Fruit fly (Drosophila melanogaster) whole organism, embryonic: ENCODE results near the gene CG6726.

Source experiments
- Aef1 ChIP-seq: fragments of 200-800 bp; sonication (Bioruptor generic); IDR thresholded peaks from 3 replicates; pipeline ENCODE4 v1.3.6; 2022; ENCODE audit warnings: missing biosample characterization, missing genetic modification characterization
- Awh ChIP-seq: fragments of 200-800 bp; sonication (Bioruptor generic); IDR thresholded peaks from 2 replicates; pipeline ENCODE4, ENCODE4 v1.3.6; 2022; ENCODE audit warnings: missing biosample characterization, missing genetic modification characterization
- Bgb ChIP-seq: fragments of 200-800 bp; sonication (Bioruptor generic); IDR thresholded peaks from 2 replicates; pipeline ENCODE4 v1.3.6; 2022; ENCODE audit warnings: missing biosample characterization, missing genetic modification characterization; ENCODE audit not compliant: partially characterized antibody
- CG1024 ChIP-seq: fragments of 200-800 bp; sonication (Bioruptor generic); IDR thresholded peaks from 2 replicates; pipeline ENCODE4 v1.3.6; 2022; ENCODE audit warnings: missing biosample characterization, missing genetic modification characterization
- CG10654 ChIP-seq: fragments of 200-800 bp; sonication (Bioruptor generic); optimal IDR thresholded peaks from 2 replicates; lab custom pipeline; 2016; ENCODE audit warnings: missing biosample characterization, missing genetic modification characterization
- CG14441 ChIP-seq: fragments of 200-800 bp; sonication (Bioruptor generic); IDR thresholded peaks from 2 replicates; pipeline ENCODE4 v1.3.6; 2022; ENCODE audit warnings: missing biosample characterization, missing genetic modification characterization
- CG14667 ChIP-seq: fragments of 200-800 bp; sonication (Bioruptor generic); IDR thresholded peaks from 2 replicates; pipeline ENCODE4 v1.3.6; 2022; ENCODE audit warnings: missing biosample characterization, missing genetic modification characterization
- CG15073 ChIP-seq: fragments of 200-800 bp; sonication (Bioruptor generic); optimal IDR thresholded peaks from 2 replicates; lab custom pipeline; 2016; ENCODE audit warnings: missing biosample characterization, missing genetic modification characterization
- CG17829 ChIP-seq: fragments of 200-800 bp; optimal IDR thresholded peaks from 2 replicates; lab custom pipeline; 2019; ENCODE audit warnings: missing biosample characterization, mild to moderate bottlenecking, missing genetic modification characterization, moderate library complexity
- CG1792 ChIP-seq: fragments of 200-800 bp; sonication (Bioruptor generic); optimal IDR thresholded peaks from 2 replicates; lab custom pipeline; 2016; ENCODE audit warnings: missing biosample characterization, missing genetic modification characterization
- CG34224 ChIP-seq: fragments of 200-800 bp; sonication (Bioruptor generic); IDR thresholded peaks from 3 replicates; pipeline ENCODE4 v1.3.6; 2022; ENCODE audit warnings: missing biosample characterization, missing genetic modification characterization; ENCODE audit not compliant: partially characterized antibody
- CG3995 ChIP-seq: fragments of 200-800 bp; sonication (Bioruptor generic); optimal IDR thresholded peaks from 3 replicates; lab custom pipeline; 2016; ENCODE audit warnings: missing biosample characterization, missing genetic modification characterization
- CG4328 ChIP-seq: fragments of 200-800 bp; sonication (Bioruptor generic); optimal IDR thresholded peaks from 3 replicates; lab custom pipeline; 2017; ENCODE audit warnings: missing biosample characterization, missing genetic modification reagents, missing genetic modification characterization
- CG4424 ChIP-seq: fragments of 200-800 bp; sonication (Bioruptor generic); optimal IDR thresholded peaks from 3 replicates; lab custom pipeline; 2016; ENCODE audit warnings: missing biosample characterization, missing genetic modification characterization
- CG5245 ChIP-seq: fragments of 200-800 bp; sonication (Bioruptor generic); optimal IDR thresholded peaks from 3 replicates; lab custom pipeline; 2016; ENCODE audit warnings: missing biosample characterization, missing genetic modification characterization
- CG7556 ChIP-seq: fragments of 200-800 bp; sonication (Bioruptor generic); optimal IDR thresholded peaks from 2 replicates; lab custom pipeline; 2017; ENCODE audit warnings: missing biosample characterization, mild to moderate bottlenecking, missing genetic modification characterization
- CG7839 ChIP-seq: fragments of 200-800 bp; sonication (Bioruptor generic); optimal IDR thresholded peaks from 3 replicates; lab custom pipeline; 2018; ENCODE audit warnings: missing biosample characterization, mild to moderate bottlenecking, missing genetic modification characterization, moderate library complexity
- CG7963 ChIP-seq: fragments of 200-800 bp; sonication (Bioruptor generic); IDR thresholded peaks from 3 replicates; pipeline ENCODE4 v1.3.6; 2022; ENCODE audit warnings: missing biosample characterization, missing genetic modification characterization; ENCODE audit not compliant: partially characterized antibody
- CG8290 ChIP-seq, 3 experiments: fragments of 200-800 bp; sonication (Bioruptor generic); optimal IDR thresholded peaks; 2 replicates each; lab custom pipeline; 2016 to 2019; ENCODE audit warnings: missing biosample characterization in 3 of 3, missing genetic modification characterization in 3 of 3, mild to moderate bottlenecking in 2 of 3, moderate library complexity in 1 of 3
- CG9797 ChIP-seq: fragments of 200-800 bp; sonication (Bioruptor generic); optimal IDR thresholded peaks from 3 replicates; lab custom pipeline; 2018; ENCODE audit warnings: missing biosample characterization, mild to moderate bottlenecking, missing genetic modification characterization
- Dll ChIP-seq: fragments of 200-800 bp; sonication (Bioruptor generic); IDR thresholded peaks from 4 replicates; pipeline ENCODE4 v1.3.6; 2022; ENCODE audit warnings: missing biosample characterization, missing genetic modification characterization; ENCODE audit not compliant: partially characterized antibody
- Fer2 ChIP-seq: fragments of 200-800 bp; sonication (Bioruptor generic); optimal IDR thresholded peaks from 2 replicates; lab custom pipeline; 2018; ENCODE audit warnings: missing biosample characterization, mild to moderate bottlenecking, missing genetic modification characterization, moderate library complexity
- HLH4C ChIP-seq: fragments of 200-800 bp; sonication (Bioruptor generic); IDR thresholded peaks from 3 replicates; pipeline ENCODE4 v1.3.6; 2022; ENCODE audit warnings: missing biosample characterization, missing genetic modification characterization; ENCODE audit not compliant: partially characterized antibody
- Hr51 ChIP-seq, 2 experiments: fragments of 200-800 bp; sonication (Bioruptor generic); optimal IDR thresholded peaks; 2 replicates in 1 of 2; 3 replicates in 1 of 2; lab custom pipeline; 2016 to 2018; ENCODE audit warnings: missing biosample characterization in 2 of 2, missing genetic modification characterization in 2 of 2, mild to moderate bottlenecking in 1 of 2, moderate library complexity in 1 of 2
- Hr78 ChIP-seq, 2 experiments: fragments of 200-800 bp in 1 of 2; fragments of >200 bp in 1 of 2; sonication (Bioruptor generic) in 1 of 2; optimal IDR thresholded peaks; 2 replicates each; lab custom pipeline; 2017 to 2019; ENCODE audit warnings: missing biosample characterization in 2 of 2, missing genetic modification characterization in 2 of 2, mild to moderate bottlenecking in 1 of 2, moderate library complexity in 1 of 2
- Mad ChIP-seq: fragments of 200-800 bp; sonication (Bioruptor generic); optimal IDR thresholded peaks from 2 replicates; lab custom pipeline; 2016; ENCODE audit warnings: missing biosample characterization, missing genetic modification characterization
- Med ChIP-seq: fragments of 200-800 bp; sonication (Bioruptor generic); peaks from one replicate; lab custom pipeline; 2016; ENCODE audit warnings: missing biosample characterization, missing genetic modification characterization, mild to moderate bottlenecking, inconsistent platforms, moderate library complexity
- Optix ChIP-seq: fragments of 200-800 bp; sonication (Bioruptor generic); IDR thresholded peaks from 3 replicates; pipeline ENCODE4 v1.3.6; 2022; ENCODE audit warnings: missing biosample characterization, missing genetic modification characterization
- Ptx1 ChIP-seq: fragments of 200-800 bp; sonication (Bioruptor generic); IDR thresholded peaks from 2 replicates; pipeline ENCODE4 v1.3.6; 2022; ENCODE audit warnings: missing biosample characterization, missing genetic modification characterization
- Rx ChIP-seq: fragments of 200-800 bp; sonication (Bioruptor generic); IDR thresholded peaks from 2 replicates; pipeline ENCODE4 v1.3.6; 2022; ENCODE audit warnings: missing biosample characterization, missing genetic modification characterization
- Trl ChIP-seq, 3 experiments: fragments of >200 bp in 2 of 3; fragments of 200-800 bp in 1 of 3; sonication (Bioruptor generic) in 1 of 3; optimal IDR thresholded peaks; 2 replicates in 1 of 3; 3 replicates in 2 of 3; lab custom pipeline; 2016 to 2017; ENCODE audit warnings: missing biosample characterization in 1 of 3, missing genetic modification characterization in 1 of 3
- ash1 ChIP-seq: fragments of 200-800 bp; sonication (Bioruptor generic); optimal IDR thresholded peaks from 2 replicates; lab custom pipeline; 2018; ENCODE audit warnings: missing biosample characterization, mild to moderate bottlenecking, missing genetic modification characterization
- bowl ChIP-seq: fragments of 200-800 bp; sonication (Bioruptor generic); IDR thresholded peaks from 2 replicates; pipeline ENCODE4 v1.3.6; 2022; ENCODE audit warnings: missing biosample characterization, missing genetic modification characterization
- cad ChIP-seq: fragments of >200 bp; optimal IDR thresholded peaks from 2 replicates; lab custom pipeline; 2017; ENCODE audit warnings: missing biosample characterization, missing genetic modification characterization
- chif ChIP-seq, 2 experiments: fragments of 200-800 bp; sonication (Bioruptor generic); optimal IDR thresholded peaks; 3 replicates each; lab custom pipeline; 2016; ENCODE audit warnings: missing biosample characterization in 2 of 2, missing genetic modification characterization in 2 of 2
- crol ChIP-seq: fragments of 200-800 bp; sonication (Bioruptor generic); IDR thresholded peaks from 2 replicates; pipeline ENCODE4 v1.3.6; 2022; ENCODE audit warnings: missing biosample characterization, missing genetic modification characterization
- crp ChIP-seq, 2 experiments: fragments of 200-800 bp; sonication (Bioruptor generic); optimal IDR thresholded peaks; 2 replicates in 1 of 2; 3 replicates in 1 of 2; lab custom pipeline; 2017; ENCODE audit warnings: missing biosample characterization in 2 of 2, missing genetic modification characterization in 2 of 2, mild to moderate bottlenecking in 1 of 2, moderate library complexity in 1 of 2
- disco-r ChIP-seq: fragments of 200-800 bp; sonication (Bioruptor generic); optimal IDR thresholded peaks from 2 replicates; lab custom pipeline; 2016; ENCODE audit warnings: missing biosample characterization, missing genetic modification characterization
- gce ChIP-seq: fragments of 200-800 bp; sonication (Bioruptor generic); IDR thresholded peaks from 3 replicates; pipeline ENCODE4 v1.3.6; 2022; ENCODE audit warnings: missing biosample characterization, missing genetic modification characterization
- grn ChIP-seq: fragments of 200-800 bp; sonication (Bioruptor generic); optimal IDR thresholded peaks from 3 replicates; lab custom pipeline; 2017; ENCODE audit warnings: missing biosample characterization, missing genetic modification characterization
- kah ChIP-seq: fragments of 200-800 bp; sonication (Bioruptor generic); optimal IDR thresholded peaks from 2 replicates; lab custom pipeline; 2018; ENCODE audit warnings: missing biosample characterization, mild to moderate bottlenecking, missing genetic modification characterization
- lbe ChIP-seq: fragments of 200-800 bp; sonication (Bioruptor generic); optimal IDR thresholded peaks from 2 replicates; lab custom pipeline; 2016; ENCODE audit warnings: missing biosample characterization, mild to moderate bottlenecking, missing genetic modification characterization
- lilli ChIP-seq: fragments of 200-800 bp; sonication (Bioruptor generic); optimal IDR thresholded peaks from 3 replicates; lab custom pipeline; 2016; ENCODE audit warnings: missing biosample characterization, missing genetic modification characterization
- lmd ChIP-seq: fragments of 200-800 bp; sonication (Bioruptor generic); IDR thresholded peaks from 2 replicates; pipeline ENCODE4 v1.3.6; 2022; ENCODE audit warnings: missing biosample characterization, missing genetic modification characterization
- onecut ChIP-seq: fragments of 200-800 bp; sonication (Bioruptor generic); IDR thresholded peaks from 2 replicates; pipeline ENCODE4 v1.3.6; 2022; ENCODE audit warnings: missing biosample characterization, missing genetic modification characterization
- rib ChIP-seq: fragments of 200-800 bp; sonication (Bioruptor generic); IDR thresholded peaks from 2 replicates; pipeline ENCODE4 v1.3.6; 2022; ENCODE audit warnings: missing biosample characterization, missing genetic modification characterization
- sens-2 ChIP-seq: fragments of 200-800 bp; sonication (Bioruptor generic); IDR thresholded peaks from 2 replicates; pipeline ENCODE4 v1.3.6; 2022; ENCODE audit warnings: missing biosample characterization, missing genetic modification characterization
- tx ChIP-seq: fragments of 200-800 bp; sonication (Bioruptor generic); optimal IDR thresholded peaks from 2 replicates; lab custom pipeline; 2016; ENCODE audit warnings: missing biosample characterization, missing genetic modification characterization
- vvl ChIP-seq: fragments of 200-800 bp; sonication (Bioruptor generic); IDR thresholded peaks from 2 replicates; pipeline ENCODE4 v1.3.6; 2022; ENCODE audit warnings: missing biosample characterization, missing genetic modification characterization

CG6726 gene

dm6 chr3R:23053135-23053730, 38.3 kb upstream of the CG6726 start (continued):
- no peak for TF ChIP-seq CG1024
- no peak for TF ChIP-seq CG4328 (GFP tag; lab: Kevin White, UChicago)
- TF ChIP-seq Optix (GFP tag; lab: Robert Waterston, UW), result no peak
- no peak for TF ChIP-seq lmd (GFP tag; lab: Robert Waterston, UW)
- no peak for TF ChIP-seq tx
- peak; percentile 13; the same call in 1 of the 3 replicates for TF ChIP-seq CG34224 (GFP tag; lab: Robert Waterston, UW)
- no peak for TF ChIP-seq CG17829 (tag; lab: Kevin White, UChicago)
- TF ChIP-seq Fer2 (tag; lab: Kevin White, UChicago), result no peak
- TF ChIP-seq lbe (GFP tag; lab: Kevin White, UChicago), result no peak
- no peak for TF ChIP-seq CG7556 (GFP tag; lab: Kevin White, UChicago)
- TF ChIP-seq CG5245 (GFP tag; lab: Kevin White, UChicago), result no peak
- no peak for TF ChIP-seq CG10654 (GFP tag; lab: Kevin White, UChicago)
- TF ChIP-seq rib (GFP tag; lab: Robert Waterston, UW), result no peak
- TF ChIP-seq HLH4C (GFP tag; lab: Robert Waterston, UW), result 0 out of 3 replicates have a peak, but pooled peaks have one; percentile 7
- no peak for TF ChIP-seq vvl (GFP tag; lab: Robert Waterston, UW)
- TF ChIP-seq grn, result no peak
- TF ChIP-seq lilli (GFP tag; lab: Kevin White, UChicago), result no peak
- TF ChIP-seq CG3995 (GFP tag; lab: Kevin White, UChicago), result no peak
- no peak for TF ChIP-seq CG15073 (GFP tag; lab: Kevin White, UChicago)
- no peak for TF ChIP-seq Hr51 (GFP tag; optimal IDR thresholded peaks at IDR 0.05; lab: Kevin White, UChicago)
- no peak for TF ChIP-seq Trl (optimal IDR thresholded peaks at IDR 0.05; lab: Kevin White, UChicago)
- TF ChIP-seq Trl (GFP tag; optimal IDR thresholded peaks at IDR 0.05; lab: Kevin White, UChicago), result no peak
- TF ChIP-seq CG9797, result no peak
- no peak for TF ChIP-seq CG4424 (GFP tag; lab: Kevin White, UChicago)
- TF ChIP-seq Bgb (GFP tag; lab: Robert Waterston, UW), result peak; percentile 60
- TF ChIP-seq Med (GFP tag; lab: Kevin White, UChicago), result peak; percentile 43
- TF ChIP-seq gce (GFP tag; lab: Robert Waterston, UW), result no peak
- no peak for TF ChIP-seq sens-2 (GFP tag; lab: Robert Waterston, UW)
- TF ChIP-seq chif (GFP tag; optimal IDR thresholded peaks at IDR 0.05; lab: Kevin White, UChicago), result no peak
- TF ChIP-seq onecut (GFP tag; lab: Robert Waterston, UW), result no peak
- TF ChIP-seq CG14441 (GFP tag; lab: Robert Waterston, UW), result no peak
- TF ChIP-seq CG7839 (tag; lab: Kevin White, UChicago), result no peak
- no peak for TF ChIP-seq bowl (GFP tag; lab: Robert Waterston, UW)
- no peak for TF ChIP-seq CG14667
- 0 out of 4 replicates have a peak, but pooled peaks have one; percentile 19 for TF ChIP-seq Dll (GFP tag; lab: Robert Waterston, UW)

- TF ChIP-seq CG15073 (GFP tag; lab: Kevin White, UChicago), result no peak
- peak; percentile 44; the same call in 1 of the 3 replicates for TF ChIP-seq CG7963 (GFP tag; lab: Robert Waterston, UW)
- peak; percentile 80 for TF ChIP-seq disco-r (GFP tag; lab: Kevin White, UChicago)
- TF ChIP-seq Rx (GFP tag; lab: Robert Waterston, UW), result peak; percentile 68
- TF ChIP-seq ash1 (GFP tag; lab: Kevin White, UChicago), result peak; percentile 64
- TF ChIP-seq Mad, result peak; percentile 77
- TF ChIP-seq HLH4C (GFP tag; lab: Robert Waterston, UW), result peak; percentile 64
- peak; percentile 68 for TF ChIP-seq CG1792
- no peak for TF ChIP-seq Hr78 (GFP tag; optimal IDR thresholded peaks at IDR 0.05; lab: Kevin White, UChicago)
- TF ChIP-seq CG9797, result peak; percentile 40
- TF ChIP-seq Awh, result peak; percentile 78
- peak; percentile 40 for TF ChIP-seq kah (GFP tag; lab: Kevin White, UChicago)
- TF ChIP-seq crol (GFP tag; lab: Robert Waterston, UW), result no peak
- TF ChIP-seq CG8290 (GFP tag; optimal IDR thresholded peaks at IDR 0.05; lab: Kevin White, UChicago), result peak; percentile 44
- TF ChIP-seq CG8290 (tag; optimal IDR thresholded peaks at IDR 0.05; lab: Kevin White, UChicago), result peak; percentile 17 to 91
- TF ChIP-seq crp (GFP tag; optimal IDR thresholded peaks at IDR 0.05; lab: Kevin White, UChicago), result peak in 1 of 2 experiments; percentile 26
- peak; percentile 65 for TF ChIP-seq CG10654 (GFP tag; lab: Kevin White, UChicago)
- TF ChIP-seq Ptx1 (GFP tag; lab: Robert Waterston, UW), result peak; percentile 68
- peak; percentile 30; the same call in 2 of the 3 replicates for TF ChIP-seq Aef1
- TF ChIP-seq cad (GFP tag; lab: Kevin White, UChicago), result no peak
These were observed 37.6 kb upstream of the CG6726 start, which contains the start of gene p53 for dm6 chr3R:23053936-23054335. Gene p53, minus strand, starts transcription at chr3R:23054082.
